Fruit fly (Drosophila melanogaster) S2 (cell line): ENCODE measurements around the gene Mkp3.

Source experiments
- CG8478 ChIP-seq: fragments of >200 bp; optimal IDR thresholded peaks from 2 replicates; lab custom pipeline; 2018
- CTCF ChIP-seq, 2 experiments: fragments of >200 bp; optimal IDR thresholded peaks; 2 replicates each; lab custom pipeline; 2018

DNA sequence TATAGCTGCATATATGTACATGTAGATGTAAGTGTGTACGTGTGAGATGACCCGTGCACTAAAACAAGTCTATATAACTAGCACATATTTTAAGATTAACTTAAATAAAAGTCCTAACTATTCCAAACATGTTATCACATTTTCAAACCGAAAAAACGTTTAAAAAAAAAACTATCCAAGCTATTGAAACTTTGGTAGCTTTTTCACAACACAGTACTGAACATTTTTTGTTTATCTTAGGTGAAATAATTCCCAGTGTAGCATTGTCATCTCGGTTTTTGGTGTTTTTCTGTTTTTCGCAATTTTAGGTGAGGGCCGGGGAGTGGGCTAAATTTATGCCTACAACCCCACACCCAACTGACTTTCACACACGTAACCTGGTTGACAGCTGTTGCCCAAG lies 59.1 kb downstream of the Mkp3 start:
- no peak for TF ChIP-seq CTCF (optimal IDR thresholded peaks at IDR 0.05; lab: Kevin White, UChicago)
- no peak for TF ChIP-seq CG8478 (lab: Kevin White, UChicago)
